Worm (Caenorhabditis elegans): ENCODE results near the gene acr-25.
A peak's percentile ranks its signal among the peaks of the same experiment; 100 is the strongest.

Gene acr-25

ce11 chrIV:6487047-6487446 is 22.9 kb downstream of the acr-25 start, which contains the start of gene Y73B6BL.37:
Gene Y73B6BL.37, plus strand, starts transcription at chrIV:6487347.
- no peak for TF ChIP-seq snpc-4 (tag; optimal IDR thresholded peaks at IDR 0.05)
- TF ChIP-seq unc-62 (GFP tag; optimal IDR thresholded peaks at IDR 0.05) = no peak
- no peak for TF ChIP-seq ceh-83 (GFP tag; optimal IDR thresholded peaks at IDR 0.05)
- no peak for TF ChIP-seq nhr-76 (tag; optimal IDR thresholded peaks at IDR 0.05)
- no peak for TF ChIP-seq nhr-237 (tag; optimal IDR thresholded peaks at IDR 0.05)
- no peak for TF ChIP-seq cnd-1 (tag; optimal IDR thresholded peaks at IDR 0.05)
- TF ChIP-seq mep-1 (tag; optimal IDR thresholded peaks at IDR 0.05) = no peak
- no peak for TF ChIP-seq ceh-43 (GFP tag; optimal IDR thresholded peaks at IDR 0.05)
- TF ChIP-seq drap-1 (GFP tag; optimal IDR thresholded peaks at IDR 0.05) = no peak

- TF ChIP-seq ceh-43 (GFP tag; optimal IDR thresholded peaks at IDR 0.05) = no peak
- no peak for TF ChIP-seq bed-3 (GFP tag; optimal IDR thresholded peaks at IDR 0.05)
- no peak for TF ChIP-seq M03D4.4 (tag; optimal IDR thresholded peaks at IDR 0.05)
Observed at ce11 chrIV:6491915-6492314, 27.8 kb downstream of the acr-25 start.

DNA sequence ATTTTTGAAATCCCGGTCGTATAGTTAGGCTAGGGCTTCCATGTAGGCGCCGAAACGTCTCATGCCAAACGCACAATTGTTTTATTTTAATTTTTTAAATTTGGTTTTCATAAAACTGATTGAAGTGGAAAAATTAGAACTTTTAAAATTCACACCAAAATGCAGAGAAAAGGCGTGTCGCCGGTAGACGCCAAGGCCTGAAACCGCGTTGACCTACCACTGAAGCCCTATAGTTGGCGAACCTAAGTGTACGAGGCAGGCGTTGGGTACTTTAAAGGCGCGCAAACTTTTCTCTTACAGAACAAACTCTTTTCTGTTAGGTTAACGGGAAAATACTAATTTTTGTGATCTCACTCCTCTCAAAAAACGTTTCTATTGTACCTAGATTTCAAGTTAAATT is 29.2 kb downstream of the acr-25 start, which contains the start of gene Y73B6BL.44:
TSS of gene Y73B6BL.44 (plus strand) at position 301 of the 400 bp plus-strand sequence.
- no peak for TF ChIP-seq unc-39 (tag; optimal IDR thresholded peaks at IDR 0.05)
- no peak for TF ChIP-seq zip-8 (tag; optimal IDR thresholded peaks at IDR 0.05)
- no peak for TF ChIP-seq mab-5 (tag; optimal IDR thresholded peaks at IDR 0.05)
- no peak for TF ChIP-seq elt-3 (tag; optimal IDR thresholded peaks at IDR 0.05)

- no peak for TF ChIP-seq zip-8 (tag; optimal IDR thresholded peaks at IDR 0.05)
- no peak for TF ChIP-seq ham-2 (GFP tag; optimal IDR thresholded peaks at IDR 0.05)
- no peak for TF ChIP-seq flh-1 (GFP tag; optimal IDR thresholded peaks at IDR 0.05)
- TF ChIP-seq hlh-1 (tag; optimal IDR thresholded peaks at IDR 0.05) = no peak
- TF ChIP-seq mab-5 (tag; optimal IDR thresholded peaks at IDR 0.05) = no peak
- TF ChIP-seq lin-13 (tag; optimal IDR thresholded peaks at IDR 0.05) = no peak
- no peak for TF ChIP-seq ceh-83 (GFP tag; optimal IDR thresholded peaks at IDR 0.05)
- no peak for TF ChIP-seq tbx-8 (GFP tag; optimal IDR thresholded peaks at IDR 0.05)
- TF ChIP-seq nhr-12 (tag; optimal IDR thresholded peaks at IDR 0.05) = no peak
- no peak for TF ChIP-seq ces-1 (GFP tag; optimal IDR thresholded peaks at IDR 0.05)
- no peak for TF ChIP-seq pha-4 (tag; optimal IDR thresholded peaks at IDR 0.05)
- TF ChIP-seq mep-1 (tag; optimal IDR thresholded peaks at IDR 0.05) = no peak
- no peak for TF ChIP-seq nhr-237 (tag; optimal IDR thresholded peaks at IDR 0.05)
- TF ChIP-seq unc-120 (tag; optimal IDR thresholded peaks at IDR 0.05; ENCODE audit: poor library complexity, severe bottlenecking) = no peak
Observed at ce11 chrIV:6496103-6496502, 32.0 kb downstream of the acr-25 start.

DNA sequence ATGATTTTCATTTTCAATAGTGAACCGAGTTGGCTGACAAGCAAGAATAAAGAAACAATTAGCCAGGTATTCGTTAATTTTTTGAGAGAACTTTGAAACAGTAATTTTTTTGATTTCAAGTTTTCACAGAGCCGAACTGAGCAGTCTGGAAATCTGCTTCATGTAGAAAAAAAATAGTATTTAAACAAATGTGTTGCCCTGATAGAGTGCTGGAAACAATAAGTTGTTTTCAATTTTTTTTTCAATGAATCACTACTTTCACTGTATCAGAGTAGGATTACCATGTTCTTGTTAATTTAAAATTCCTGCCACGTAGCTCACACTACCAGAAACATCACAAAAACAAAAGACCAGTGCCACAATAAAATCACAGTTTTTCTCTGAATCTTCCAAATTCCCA is 36.3 kb downstream of the acr-25 start:
- no peak for TF ChIP-seq drap-1 (GFP tag; optimal IDR thresholded peaks at IDR 0.05)
- no peak for TF ChIP-seq mls-2 (tag; optimal IDR thresholded peaks at IDR 0.05)
- TF ChIP-seq lin-13 (tag; optimal IDR thresholded peaks at IDR 0.05) = no peak
- TF ChIP-seq nhr-237 (tag; optimal IDR thresholded peaks at IDR 0.05) = no peak
- no peak for TF ChIP-seq snpc-4 (tag; optimal IDR thresholded peaks at IDR 0.05)

ce11 chrIV:6500843-6501242 is 36.7 kb downstream of the acr-25 start:
- peak; percentile 88 for TF ChIP-seq pha-4 (tag; optimal IDR thresholded peaks at IDR 0.05)
- no peak for TF ChIP-seq lin-32 (GFP tag; optimal IDR thresholded peaks at IDR 0.05)
- no peak for TF ChIP-seq mab-5 (tag; optimal IDR thresholded peaks at IDR 0.05)
- no peak for TF ChIP-seq snpc-4 (tag; optimal IDR thresholded peaks at IDR 0.05)
- TF ChIP-seq mls-2 (tag; optimal IDR thresholded peaks at IDR 0.05) = no peak
- TF ChIP-seq unc-39 (tag; optimal IDR thresholded peaks at IDR 0.05) = no peak
- TF ChIP-seq elt-1 (tag; optimal IDR thresholded peaks at IDR 0.05; ENCODE audit: borderline replicate concordance, insufficient read depth) = no peak
- TF ChIP-seq sptf-1 (tag; optimal IDR thresholded peaks at IDR 0.05) = no peak

DNA sequence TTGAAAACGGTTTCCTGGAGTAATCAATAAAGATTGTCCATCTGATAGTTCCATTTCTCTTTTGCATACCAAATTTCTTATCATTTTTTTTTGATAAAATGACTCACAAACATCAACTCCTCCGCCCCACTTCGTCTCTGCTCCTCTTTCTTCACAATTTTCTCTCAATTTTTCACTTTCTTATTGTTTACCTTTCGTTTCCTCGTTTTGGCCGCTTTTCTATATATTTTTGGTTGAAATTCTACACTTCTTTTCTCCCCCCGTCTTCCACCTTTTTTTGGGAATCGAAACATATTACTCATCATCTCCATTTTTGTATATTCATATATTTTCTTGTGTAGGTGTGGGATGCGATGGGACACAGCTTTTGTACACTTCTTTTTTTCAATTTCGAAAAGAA is 38.6 kb downstream of the acr-25 start:
- TF ChIP-seq tbx-8 (GFP tag; optimal IDR thresholded peaks at IDR 0.05) = no peak
- TF ChIP-seq pha-4 (tag; optimal IDR thresholded peaks at IDR 0.05) = no peak
- no peak for TF ChIP-seq ceh-83 (GFP tag; optimal IDR thresholded peaks at IDR 0.05)
- TF ChIP-seq lsy-2 (tag; optimal IDR thresholded peaks at IDR 0.05) = no peak
- no peak for TF ChIP-seq flh-1 (GFP tag; optimal IDR thresholded peaks at IDR 0.05)
- TF ChIP-seq zip-8 (tag; optimal IDR thresholded peaks at IDR 0.05) = no peak
- no peak for TF ChIP-seq ham-2 (GFP tag; optimal IDR thresholded peaks at IDR 0.05)
- no peak for TF ChIP-seq elt-3 (tag; optimal IDR thresholded peaks at IDR 0.05)
- TF ChIP-seq cnd-1 (tag; optimal IDR thresholded peaks at IDR 0.05) = no peak
- no peak for TF ChIP-seq lin-32 (GFP tag; optimal IDR thresholded peaks at IDR 0.05)
- TF ChIP-seq mls-2 (tag; optimal IDR thresholded peaks at IDR 0.05) = no peak
- no peak for TF ChIP-seq sem-2 (GFP tag; optimal IDR thresholded peaks at IDR 0.05)
- TF ChIP-seq unc-120 (tag; optimal IDR thresholded peaks at IDR 0.05; ENCODE audit: poor library complexity, severe bottlenecking) = no peak
- TF ChIP-seq ceh-43 (GFP tag; optimal IDR thresholded peaks at IDR 0.05) = no peak
- TF ChIP-seq lin-13 (tag; optimal IDR thresholded peaks at IDR 0.05) = no peak

Data from whole organism, mixed stage, embryonic.